Worm (Caenorhabditis elegans): ENCODE results near the gene F38E9.6.

F38E9.6 gene

ce11 chrX:16484681-16485080 is 52.4 kb downstream of the F38E9.6 start:
- TF ChIP-seq nhr-120 (GFP tag; IDR thresholded peaks at IDR 0.05) (no peak), hlh-12 (tag; optimal IDR thresholded peaks at IDR 0.05) (no peak), repo-1 (tag; optimal IDR thresholded peaks at IDR 0.05) (no peak), lin-35 (GFP tag; optimal IDR thresholded peaks at IDR 0.05) (peak in 1 of 3 experiments; percentile 4), egl-18 (GFP tag; IDR thresholded peaks at IDR 0.05) (no peak), ztf-6 (GFP tag; IDR thresholded peaks at IDR 0.05) (no peak), ceh-58 (GFP tag; IDR thresholded peaks at IDR 0.05) (no peak), K12H6.12 (tag; optimal IDR thresholded peaks at IDR 0.05) (peak; percentile 13), attf-5 (GFP tag; optimal IDR thresholded peaks at IDR 0.05) (no peak), let-607 (tag; optimal IDR thresholded peaks at IDR 0.05) (no peak), B0261.1 (tag; optimal IDR thresholded peaks at IDR 0.05) (no peak)

ce11 chrX:16485322-16485721 is 53.1 kb downstream of the F38E9.6 start:
- TF ChIP-seq Y53F4B.3 (GFP tag; IDR thresholded peaks at IDR 0.05) = no peak
- TF ChIP-seq ceh-58 (GFP tag; IDR thresholded peaks at IDR 0.05) = no peak

ce11 chrX:16487068-16487658 is 54.9 kb downstream of the F38E9.6 start, which contains the start of gene cah-3:
TSS of gene cah-3 (plus strand) at chrX:16487481.
- TF ChIP-seq nhr-80 (tag; optimal IDR thresholded peaks at IDR 0.05) (peak; percentile 88), repo-1 (tag; optimal IDR thresholded peaks at IDR 0.05) (no peak)
